Worm (Caenorhabditis elegans) whole organism, L4 larva: ENCODE measurements around the gene glb-12.

Source experiments
- D1046.2 ChIP-seq: fragments of 200-800 bp; sonication (Bioruptor generic); IDR thresholded peaks from 2 replicates; pipeline ENCODE4 v1.3.6; 2022; ENCODE audit warnings: missing genetic modification characterization, missing compliant biosample characterization
- F10B5.3 ChIP-seq: sonication (generic microtip); optimal IDR thresholded peaks from 2 replicates; lab custom pipeline; 2016; ENCODE audit warnings: mild to moderate bottlenecking, missing genetic modification characterization, missing compliant biosample characterization
- F26F4.8 ChIP-seq: fragments of 200-800 bp; sonication (Bioruptor generic); conservative IDR thresholded peaks from 2 replicates; pipeline ENCODE4 v1.3.6; 2022; ENCODE audit warnings: missing genetic modification characterization, missing compliant biosample characterization
- F37D6.2 ChIP-seq: sonication (generic microtip); optimal IDR thresholded peaks from 2 replicates; lab custom pipeline; 2016; ENCODE audit warnings: mild to moderate bottlenecking, missing genetic modification characterization, missing compliant biosample characterization
- F49E8.2 ChIP-seq: sonication (generic microtip); optimal IDR thresholded peaks from 2 replicates; lab custom pipeline; 2016; ENCODE audit warnings: missing compliant biosample characterization, mild to moderate bottlenecking, missing genetic modification characterization, borderline replicate concordance
- T26A8.4 ChIP-seq: fragments of 200-800 bp; sonication (Bioruptor generic); IDR thresholded peaks from 2 replicates; pipeline ENCODE4 v1.3.6; 2022; ENCODE audit warnings: missing genetic modification characterization, missing compliant biosample characterization
- aha-1 ChIP-seq: fragments of 150-350 bp; peaks from one replicate; lab custom pipeline; 2014; ENCODE audit warnings: missing biosample characterization, missing genetic modification characterization
- ceh-32 ChIP-seq: sonication (generic microtip); optimal IDR thresholded peaks from 2 replicates; lab custom pipeline; 2016; ENCODE audit warnings: mild to moderate bottlenecking, missing genetic modification characterization, missing compliant biosample characterization; ENCODE audit not compliant: poor library complexity
- cey-2 ChIP-seq: sonication (generic microtip); optimal IDR thresholded peaks from 3 replicates; lab custom pipeline; 2017; ENCODE audit warnings: missing genetic modification characterization, mild to moderate bottlenecking, missing compliant biosample characterization, antibody characterized with exemption, borderline replicate concordance; ENCODE audit not compliant: insufficient read depth
- dmd-8 ChIP-seq: fragments of 200-800 bp; sonication (Bioruptor generic); IDR thresholded peaks from 2 replicates; pipeline ENCODE4 v1.3.6; 2022; ENCODE audit warnings: missing genetic modification characterization, missing compliant biosample characterization
- duxl-1 ChIP-seq: sonication (generic microtip); optimal IDR thresholded peaks from 2 replicates; lab custom pipeline; 2016; ENCODE audit warnings: mild to moderate bottlenecking, missing genetic modification characterization, moderate library complexity, missing compliant biosample characterization; ENCODE audit not compliant: poor library complexity
- egl-27 ChIP-seq: sonication (generic microtip); optimal IDR thresholded peaks from 3 replicates; lab custom pipeline; 2017; ENCODE audit warnings: missing biosample characterization, missing genetic modification reagents, missing genetic modification characterization
- fkh-10 ChIP-seq: fragments of 150-350 bp; optimal IDR thresholded peaks from 2 replicates; lab custom pipeline; 2014; ENCODE audit warnings: missing biosample characterization, missing genetic modification reagents, missing genetic modification characterization
- fos-1 ChIP-seq: fragments of 150-350 bp; optimal IDR thresholded peaks from 2 replicates; lab custom pipeline; 2014; ENCODE audit warnings: missing biosample characterization, missing genetic modification characterization
- hif-1 ChIP-seq, 2 experiments: sonication (generic microtip); optimal IDR thresholded peaks; 2 replicates each; lab custom pipeline; 2016 to 2017; ENCODE audit warnings: missing compliant biosample characterization in 2 of 2, missing genetic modification characterization in 2 of 2, missing genetic modification reagents in 2 of 2, missing genotype in 2 of 2, mild to moderate bottlenecking in 1 of 2
- hlh-11 ChIP-seq: fragments of 200-800 bp; sonication (Bioruptor generic); optimal IDR thresholded peaks from 2 replicates; lab custom pipeline; 2018; ENCODE audit warnings: mild to moderate bottlenecking, missing genetic modification characterization, missing compliant biosample characterization
- hmg-1.1 ChIP-seq: fragments of 200-800 bp; sonication (Bioruptor generic); IDR thresholded peaks from 2 replicates; pipeline ENCODE4 v1.3.6; 2022; ENCODE audit warnings: missing genetic modification reagents, missing genetic modification characterization, missing compliant biosample characterization
- lim-7 ChIP-seq: fragments of 200-800 bp; sonication (Bioruptor generic); IDR thresholded peaks from 2 replicates; pipeline ENCODE4 v1.3.6; 2022; ENCODE audit warnings: missing genetic modification characterization, missing compliant biosample characterization
- lin-38 ChIP-seq: fragments of 200-800 bp; sonication (Bioruptor generic); IDR thresholded peaks from 2 replicates; pipeline ENCODE4 v1.3.6; 2022; ENCODE audit warnings: missing genetic modification reagents, missing genetic modification characterization, missing compliant biosample characterization
- lin-39 ChIP-seq: fragments of 150-350 bp; optimal IDR thresholded peaks from 2 replicates; lab custom pipeline; 2014; ENCODE audit warnings: missing biosample characterization, missing genetic modification reagents, missing genetic modification characterization
- lir-3 ChIP-seq: sonication (generic microtip); optimal IDR thresholded peaks from 2 replicates; lab custom pipeline; 2016; ENCODE audit warnings: mild to moderate bottlenecking, missing genetic modification characterization, missing compliant biosample characterization
- lsy-2 ChIP-seq, 2 experiments: fragments of 150-350 bp in 1 of 2; sonication (generic microtip) in 1 of 2; optimal IDR thresholded peaks; 2 replicates each; lab custom pipeline; 2014 to 2017; ENCODE audit warnings: missing biosample characterization in 2 of 2, missing genetic modification characterization in 2 of 2
- mdl-1 ChIP-seq, 2 experiments: fragments of 150-350 bp in 1 of 2; sonication (generic microtip) in 1 of 2; optimal IDR thresholded peaks; 2 replicates each; lab custom pipeline; 2014 to 2017; ENCODE audit warnings: missing biosample characterization in 2 of 2, missing genetic modification characterization in 2 of 2
- mep-1 ChIP-seq: fragments of 150-350 bp; sonication (generic microtip); optimal IDR thresholded peaks from 3 replicates; lab custom pipeline; 2014; ENCODE audit warnings: missing biosample characterization, missing genetic modification characterization
- nhr-11 ChIP-seq: fragments of 150-350 bp; optimal IDR thresholded peaks from 2 replicates; lab custom pipeline; 2014; ENCODE audit warnings: missing biosample characterization, missing genetic modification characterization
- nhr-6 ChIP-seq: fragments of 150-350 bp; optimal IDR thresholded peaks from 2 replicates; lab custom pipeline; 2014; ENCODE audit warnings: missing biosample characterization, missing genetic modification characterization
- pha-4 ChIP-seq, 2 experiments: fragments of 150-350 bp in 1 of 2; fragments of 200-800 bp in 1 of 2; sonication (Bioruptor generic) in 1 of 2; IDR thresholded peaks in 1 of 2; optimal IDR thresholded peaks in 1 of 2; 2 replicates each; pipeline versions ENCODE4 v1.3.6 to Lab custom; 2014 to 2022; ENCODE audit warnings: missing genetic modification characterization in 2 of 2, missing genetic modification reagents in 2 of 2, missing biosample characterization in 1 of 2, missing compliant biosample characterization in 1 of 2
- rbr-2 ChIP-seq: sonication (generic microtip); optimal IDR thresholded peaks from 2 replicates; lab custom pipeline; 2016; ENCODE audit warnings: missing genotype, missing genetic modification characterization, missing compliant biosample characterization
- saeg-2 ChIP-seq: fragments of 200-800 bp; sonication (Bioruptor generic); IDR thresholded peaks from 2 replicates; pipeline ENCODE4 v1.3.6; 2022; ENCODE audit warnings: missing genetic modification reagents, missing genetic modification characterization, missing compliant biosample characterization
- set-16 ChIP-seq: fragments of 200-800 bp; sonication (Bioruptor generic); IDR thresholded peaks from 2 replicates; pipeline ENCODE4 v1.3.6; 2022; ENCODE audit warnings: missing genetic modification reagents, missing genetic modification characterization, missing compliant biosample characterization
- snpc-1.2 ChIP-seq: fragments of 200-800 bp; sonication (Bioruptor generic); IDR thresholded peaks from 2 replicates; pipeline ENCODE4 v1.3.6; 2022; ENCODE audit warnings: missing genetic modification reagents, missing genetic modification characterization, missing compliant biosample characterization
- snpc-4 ChIP-seq: fragments of 150-350 bp; optimal IDR thresholded peaks from 2 replicates; lab custom pipeline; 2014; ENCODE audit warnings: missing biosample characterization, missing genetic modification characterization
- spr-3 ChIP-seq: fragments of 200-800 bp; sonication (Bioruptor generic); optimal IDR thresholded peaks from 2 replicates; lab custom pipeline; 2018; ENCODE audit warnings: mild to moderate bottlenecking, missing genetic modification characterization, missing compliant biosample characterization
- tag-97 ChIP-seq: fragments of 200-800 bp; sonication (Bioruptor generic); IDR thresholded peaks from 2 replicates; pipeline ENCODE4 v1.3.6; 2022; ENCODE audit warnings: missing genetic modification characterization, missing compliant biosample characterization
- tra-1 ChIP-seq: fragments of 200-800 bp; sonication (Bioruptor generic); IDR thresholded peaks from 2 replicates; pipeline ENCODE4 v1.3.6; 2022; ENCODE audit warnings: missing genetic modification reagents, missing genetic modification characterization, missing compliant biosample characterization
- unc-62 ChIP-seq, 3 experiments: fragments of 150-350 bp in 1 of 3; sonication (generic microtip); optimal IDR thresholded peaks in 2 of 3; peaks in 1 of 3; 1 replicate in 1 of 3; 2 replicates in 2 of 3; lab custom pipeline; 2014 to 2017; ENCODE audit warnings: missing biosample characterization in 3 of 3, missing genetic modification characterization in 3 of 3, missing genetic modification reagents in 3 of 3, missing genotype in 1 of 3
- zip-11 ChIP-seq: fragments of 200-800 bp; sonication (Bioruptor generic); IDR thresholded peaks from 2 replicates; pipeline ENCODE4 v1.3.6; 2022; ENCODE audit warnings: missing genetic modification characterization, missing compliant biosample characterization
- zip-2 ChIP-seq: fragments of 150-350 bp; optimal IDR thresholded peaks from 2 replicates; lab custom pipeline; 2014; ENCODE audit warnings: missing biosample characterization, missing genetic modification characterization
- ztf-11 ChIP-seq: fragments of 150-350 bp; optimal IDR thresholded peaks from 2 replicates; lab custom pipeline; 2014; ENCODE audit warnings: missing biosample characterization, missing genetic modification characterization

Gene glb-12

ce11 chrII:10744801-10745200, 13.3 kb upstream of the glb-12 start:
- peak; percentile 68; the same call in 1 of the 2 replicates for TF ChIP-seq hmg-1.1
- TF ChIP-seq mdl-1 (tag; optimal IDR thresholded peaks at IDR 0.05; lab: Kevin White, UChicago) = peak in 1 of 2 experiments; percentile 25
- peak; percentile 91 for TF ChIP-seq aha-1 (tag; lab: Kevin White, UChicago)
- no peak for TF ChIP-seq lir-3 (tag; lab: Kevin White, UChicago)
- peak; percentile 3 for TF ChIP-seq F37D6.2
- no peak for TF ChIP-seq ceh-32 (tag; lab: Kevin White, UChicago)
- TF ChIP-seq hif-1 (tag; optimal IDR thresholded peaks at IDR 0.05; lab: Kevin White, UChicago) = peak in 1 of 2 experiments; percentile 3
- peak; percentile 33 for TF ChIP-seq rbr-2 (tag; lab: Kevin White, UChicago)
- peak; percentile 56 for TF ChIP-seq fkh-10
- TF ChIP-seq lsy-2 (tag; optimal IDR thresholded peaks at IDR 0.05; lab: Kevin White, UChicago) = peak; percentile 25 to 29
- no peak for TF ChIP-seq lin-39
- no peak for TF ChIP-seq nhr-6 (tag; lab: Kevin White, UChicago)
- TF ChIP-seq spr-3 (GFP tag; lab: Kevin White, UChicago) = no peak
- no peak for TF ChIP-seq ztf-11 (tag; lab: Kevin White, UChicago)
- TF ChIP-seq lim-7 (GFP tag; lab: Robert Waterston, UW) = no peak
- TF ChIP-seq snpc-4 (tag; lab: Kevin White, UChicago) = no peak
- peak; percentile 24; the same call in 1 of the 2 replicates for TF ChIP-seq set-16
- TF ChIP-seq unc-62 (GFP tag; optimal IDR thresholded peaks at IDR 0.05 in 1 of 2; lab: Kevin White, UChicago) = no peak
- TF ChIP-seq unc-62 (tag; optimal IDR thresholded peaks at IDR 0.05; lab: Kevin White, UChicago) = no peak
- TF ChIP-seq pha-4 (GFP tag; IDR thresholded peaks at IDR 0.05; lab: Robert Waterston, UW) = no peak
- no peak for TF ChIP-seq pha-4 (tag; optimal IDR thresholded peaks at IDR 0.05; lab: Kevin White, UChicago)
- peak; percentile 31 for TF ChIP-seq mep-1

- TF ChIP-seq zip-2 (tag; lab: Kevin White, UChicago) = no peak
- no peak for TF ChIP-seq T26A8.4 (GFP tag; lab: Robert Waterston, UW)
- TF ChIP-seq saeg-2 (GFP tag; lab: Robert Waterston, UW) = no peak
- no peak for TF ChIP-seq fos-1 (tag; lab: Kevin White, UChicago)
- TF ChIP-seq dmd-8 (GFP tag; lab: Robert Waterston, UW) = no peak
- TF ChIP-seq D1046.2 = no peak
- no peak for TF ChIP-seq cey-2 (tag; lab: Kevin White, UChicago)
- no peak for TF ChIP-seq rbr-2 (tag; lab: Kevin White, UChicago)
- no peak for TF ChIP-seq lin-39
- TF ChIP-seq F37D6.2 = no peak
- TF ChIP-seq hlh-11 (tag; lab: Kevin White, UChicago) = no peak
Observed at ce11 chrII:10737059-10737458, 5.6 kb upstream of the glb-12 start, which contains the start of gene C52A11.3. Gene C52A11.3, plus strand, starts transcription at chrII:10737359.

- TF ChIP-seq nhr-11 (tag; lab: Kevin White, UChicago) (peak; percentile 39), nhr-6 (tag; lab: Kevin White, UChicago) (no peak), snpc-1.2 (GFP tag; lab: Robert Waterston, UW) (no peak)
Observed at ce11 chrII:10730702-10731101, 750 bp downstream of the glb-12 start.

ce11 chrII:10723069-10723468, 8.4 kb downstream of the glb-12 start, which contains the start of gene C09G5.14:
Gene C09G5.14, minus strand, starts transcription at chrII:10723169.
- TF ChIP-seq mep-1 = no peak
- TF ChIP-seq F49E8.2 = no peak
- no peak for TF ChIP-seq tag-97 (GFP tag; lab: Robert Waterston, UW)
- no peak for TF ChIP-seq F26F4.8
- TF ChIP-seq aha-1 (tag; lab: Kevin White, UChicago) = no peak
- TF ChIP-seq F37D6.2 = no peak
- no peak for TF ChIP-seq duxl-1 (tag; lab: Kevin White, UChicago)
- no peak for TF ChIP-seq zip-11
- no peak for TF ChIP-seq tra-1
- no peak for TF ChIP-seq hlh-11 (tag; lab: Kevin White, UChicago)
- no peak for TF ChIP-seq ztf-11 (tag; lab: Kevin White, UChicago)
- no peak for TF ChIP-seq lin-39
- no peak for TF ChIP-seq F10B5.3 (tag; lab: Kevin White, UChicago)
- no peak for TF ChIP-seq egl-27 (tag; lab: Kevin White, UChicago)
- TF ChIP-seq lin-38 = no peak
- TF ChIP-seq, all 104 proteins: peak for 0
